Worm (Caenorhabditis elegans): ENCODE results near the gene ubc-15.

The ubc-15 gene

ce11 chrII:2920234-2920633 is 6.8 kb upstream of the ubc-15 start:
- TF ChIP-seq unc-86 (tag; optimal IDR thresholded peaks at IDR 0.05), result no peak
- no peak for TF ChIP-seq madf-2 (tag; optimal IDR thresholded peaks at IDR 0.05)
- TF ChIP-seq fax-1 (tag; optimal IDR thresholded peaks at IDR 0.05), result no peak
- TF ChIP-seq pax-1 (tag; optimal IDR thresholded peaks at IDR 0.05), result no peak
- no peak for TF ChIP-seq nfya-1 (tag; optimal IDR thresholded peaks at IDR 0.05)
- TF ChIP-seq syd-9 (tag; optimal IDR thresholded peaks at IDR 0.05), result no peak

ce11 chrII:2919074-2919857 is 5.9 kb upstream of the ubc-15 start, which contains the start of the genes ncap-1 and Y110A2AR.1:
Gene ncap-1 (minus strand): TSS chrII:2919314.
Gene Y110A2AR.1 (plus strand): TSS chrII:2919710.
- TF ChIP-seq ceh-48 (tag; optimal IDR thresholded peaks at IDR 0.05) (peak; percentile 38), sox-4 (tag; optimal IDR thresholded peaks at IDR 0.05) (no peak), pqm-1 (tag; optimal IDR thresholded peaks at IDR 0.05) (no peak), nhr-11 (tag; optimal IDR thresholded peaks at IDR 0.05) (no peak), pag-3 (tag; optimal IDR thresholded peaks at IDR 0.05; ENCODE audit: borderline replicate concordance) (no peak), C08G9.2 (tag; optimal IDR thresholded peaks at IDR 0.05) (peak; percentile 11), nfya-1 (tag; optimal IDR thresholded peaks at IDR 0.05) (no peak)

DNA sequence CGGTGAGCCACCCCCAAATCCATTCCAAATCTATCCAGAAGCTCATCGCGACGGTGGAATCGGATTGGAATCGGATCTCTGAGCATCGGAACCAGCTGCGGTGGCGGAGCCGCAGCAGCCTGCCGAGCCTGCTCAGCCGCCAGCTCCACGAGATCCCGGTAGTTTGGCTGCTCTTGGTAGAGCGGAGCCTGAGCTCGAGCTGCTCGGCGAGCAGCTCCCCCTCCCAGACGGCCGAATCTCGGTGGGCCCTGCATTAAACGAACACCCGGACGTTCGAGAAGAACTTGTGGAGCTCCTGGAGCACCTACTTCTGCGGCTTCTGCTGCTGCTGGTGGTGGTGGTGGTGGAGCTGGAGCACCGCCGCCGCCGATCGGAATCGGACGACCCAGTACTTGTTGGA is 9.7 kb downstream of the ubc-15 start:
- TF ChIP-seq nhr-232 (tag; optimal IDR thresholded peaks at IDR 0.05) (no peak), T23F11.4 (GFP tag; optimal IDR thresholded peaks at IDR 0.05) (no peak), tbx-7 (tag; optimal IDR thresholded peaks at IDR 0.05) (no peak), ztf-16 (tag; optimal IDR thresholded peaks at IDR 0.05) (no peak), odd-2 (tag; optimal IDR thresholded peaks at IDR 0.05) (no peak), tbx-2 (tag; optimal IDR thresholded peaks at IDR 0.05) (no peak), ceh-24 (tag; optimal IDR thresholded peaks at IDR 0.05) (no peak), lin-11 (tag; optimal IDR thresholded peaks at IDR 0.05) (no peak), pag-3 (tag; optimal IDR thresholded peaks at IDR 0.05; ENCODE audit: borderline replicate concordance) (no peak)

DNA sequence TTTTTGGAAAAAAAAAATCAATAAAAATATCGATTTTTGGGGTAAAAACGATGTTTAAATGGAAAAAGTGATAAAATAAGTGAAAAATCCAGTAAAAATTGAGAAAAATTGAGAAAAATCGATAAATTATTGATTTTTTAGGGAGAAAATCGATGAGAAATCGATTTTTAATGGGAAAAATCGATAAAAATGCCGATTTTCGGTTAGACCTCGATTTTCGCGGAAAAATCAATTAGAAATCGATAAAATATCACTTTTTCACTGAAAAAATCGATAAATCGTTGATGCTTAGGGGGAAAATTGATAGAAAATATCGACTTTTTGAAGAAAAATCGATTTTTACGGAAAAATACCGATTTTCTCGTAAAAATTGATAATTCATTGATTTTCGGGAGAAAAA is 12.2 kb downstream of the ubc-15 start:
- TF ChIP-seq ceh-48 (tag; optimal IDR thresholded peaks at IDR 0.05) (peak; percentile 59), pag-3 (tag; optimal IDR thresholded peaks at IDR 0.05; ENCODE audit: borderline replicate concordance) (no peak)

DNA sequence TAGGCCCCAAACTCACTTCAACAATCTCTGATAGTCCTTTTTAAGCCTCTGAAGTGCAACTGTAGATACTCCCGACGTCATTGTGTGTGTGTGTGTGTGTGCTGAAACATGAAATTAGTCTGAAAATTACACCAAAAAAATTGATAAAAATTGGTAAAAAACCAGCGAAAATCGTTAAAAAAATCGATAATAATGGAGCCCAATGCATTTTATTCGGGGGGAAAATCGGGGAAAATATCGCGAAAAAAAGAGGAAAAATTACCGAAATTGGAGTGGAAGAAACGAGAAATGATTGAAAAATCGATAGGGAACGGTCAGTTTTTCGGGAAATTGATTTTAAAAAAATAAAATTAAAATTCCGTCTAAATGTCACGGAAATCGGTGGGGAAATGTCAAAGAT is 13.2 kb downstream of the ubc-15 start, which contains the start of gene ubc-26:
ubc-26 (minus strand) TSS at position 101 of the 400 bp plus-strand sequence.
- no peak for TF ChIP-seq pqm-1 (tag; optimal IDR thresholded peaks at IDR 0.05)
- TF ChIP-seq pha-2 (tag; optimal IDR thresholded peaks at IDR 0.05), result no peak
- TF ChIP-seq pax-1 (tag; optimal IDR thresholded peaks at IDR 0.05), result no peak
- TF ChIP-seq T23F11.4 (GFP tag; optimal IDR thresholded peaks at IDR 0.05), result no peak
- TF ChIP-seq ceh-31 (tag; optimal IDR thresholded peaks at IDR 0.05), result no peak
- TF ChIP-seq ztf-16 (tag; optimal IDR thresholded peaks at IDR 0.05), result no peak
- no peak for TF ChIP-seq pat-9 (tag; optimal IDR thresholded peaks at IDR 0.05)
- no peak for TF ChIP-seq eyg-1 (tag; optimal IDR thresholded peaks at IDR 0.05)
- TF ChIP-seq lin-11 (tag; optimal IDR thresholded peaks at IDR 0.05), result no peak

ce11 chrII:2894295-2894694 is 19.1 kb downstream of the ubc-15 start, which contains the start of gene sqv-2:
Gene sqv-2 (minus strand): TSS chrII:2894395.
- TF ChIP-seq ceh-9 (tag; optimal IDR thresholded peaks at IDR 0.05), result no peak
- no peak for TF ChIP-seq hlh-30 (tag; optimal IDR thresholded peaks at IDR 0.05; ENCODE audit: insufficient read depth)
- no peak for TF ChIP-seq odd-2 (tag; optimal IDR thresholded peaks at IDR 0.05)
- no peak for TF ChIP-seq pax-1 (tag; optimal IDR thresholded peaks at IDR 0.05)
- TF ChIP-seq lim-6 (tag; optimal IDR thresholded peaks at IDR 0.05), result no peak
- no peak for TF ChIP-seq T23F11.4 (GFP tag; optimal IDR thresholded peaks at IDR 0.05)
- no peak for TF ChIP-seq ceh-14 (tag; optimal IDR thresholded peaks at IDR 0.05)
